Worm (Caenorhabditis elegans) whole organism, early embryonic: ENCODE measurements around the gene C04E7.5.

Experiments used
- F13C5.2 ChIP-seq: sonication (generic microtip); optimal IDR thresholded peaks from 2 replicates; lab custom pipeline; 2017; ENCODE audit warnings: mild to moderate bottlenecking, missing genetic modification characterization, inconsistent platforms, missing compliant biosample characterization
- aly-1 ChIP-seq: sonication (generic microtip); optimal IDR thresholded peaks from 2 replicates; lab custom pipeline; 2016; ENCODE audit warnings: missing genetic modification characterization, missing compliant biosample characterization
- ama-1 ChIP-seq: fragments of 150-350 bp; optimal IDR thresholded peaks from 2 replicates; lab custom pipeline; 2014
- ceh-13 ChIP-seq: fragments of 200-800 bp; sonication (Bioruptor generic); optimal IDR thresholded peaks from 2 replicates; lab custom pipeline; 2018; ENCODE audit warnings: mild to moderate bottlenecking, missing genetic modification characterization, missing compliant biosample characterization
- ceh-36 ChIP-seq: sonication (generic microtip); optimal IDR thresholded peaks from 2 replicates; lab custom pipeline; 2016; ENCODE audit warnings: missing genetic modification characterization, inconsistent platforms, missing compliant biosample characterization
- ets-7 ChIP-seq: sonication (generic microtip); optimal IDR thresholded peaks from 2 replicates; lab custom pipeline; 2016; ENCODE audit warnings: missing genotype, missing genetic modification characterization, missing compliant biosample characterization
- flt-1 ChIP-seq: fragments of 200-800 bp; sonication (Bioruptor generic); IDR thresholded peaks from 2 replicates; pipeline ENCODE4 v1.3.6; 2022; ENCODE audit warnings: missing genetic modification characterization, missing compliant biosample characterization
- hmbx-1 ChIP-seq: sonication (generic microtip); optimal IDR thresholded peaks from 2 replicates; lab custom pipeline; 2016; ENCODE audit warnings: mild to moderate bottlenecking, missing genetic modification characterization, missing compliant biosample characterization
- hmg-4 ChIP-seq: fragments of 200-800 bp; sonication (Bioruptor generic); optimal IDR thresholded peaks from 2 replicates; lab custom pipeline; 2018; ENCODE audit warnings: mild to moderate bottlenecking, missing genetic modification characterization, missing compliant biosample characterization
- hnd-1 ChIP-seq: sonication (generic microtip); optimal IDR thresholded peaks from 2 replicates; lab custom pipeline; 2016; ENCODE audit warnings: missing genetic modification characterization, missing compliant biosample characterization
- pes-1 ChIP-seq: fragments of 200-800 bp; sonication (Bioruptor generic); IDR thresholded peaks from 2 replicates; pipeline ENCODE4 v1.3.6; 2022; ENCODE audit warnings: missing genetic modification reagents, missing genetic modification characterization, missing compliant biosample characterization
- sea-1 ChIP-seq: fragments of 200-800 bp; sonication (Bioruptor generic); conservative IDR thresholded peaks from 2 replicates; pipeline ENCODE4 v1.3.6; 2022; ENCODE audit warnings: missing genetic modification characterization, missing compliant biosample characterization
- tbx-11 ChIP-seq: fragments of 200-800 bp; sonication (Bioruptor generic); IDR thresholded peaks from 2 replicates; pipeline ENCODE4 v1.3.6; 2022; ENCODE audit warnings: missing genetic modification characterization, missing compliant biosample characterization
- tra-4 ChIP-seq: sonication (generic microtip); optimal IDR thresholded peaks from 2 replicates; lab custom pipeline; 2017; ENCODE audit warnings: missing genetic modification characterization, missing compliant biosample characterization

DNA sequence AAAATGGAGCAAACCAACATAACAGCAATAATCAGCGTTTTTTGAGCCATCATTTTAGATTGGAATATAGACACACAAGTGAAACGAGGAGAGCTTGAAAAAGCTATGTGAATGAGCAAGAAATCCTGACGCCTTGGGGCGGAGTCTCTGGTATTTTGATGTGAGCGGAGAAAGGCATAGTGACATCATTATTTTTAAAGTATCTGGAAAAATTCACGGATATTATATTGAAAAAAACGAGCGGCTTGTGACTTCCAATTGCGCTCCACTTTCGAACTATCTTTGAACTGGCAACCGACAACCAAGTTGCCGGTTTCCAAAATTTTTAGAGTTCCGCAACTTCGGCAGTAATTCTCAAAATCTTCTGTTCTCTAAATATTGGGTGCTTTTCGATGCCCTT is 49.4 kb upstream of the C04E7.5 start, which contains the start of gene nlp-64:
- TF ChIP-seq ama-1 (lab: Kevin White, UChicago) (no peak), tra-4 (tag; lab: Kevin White, UChicago) (no peak), aly-1 (tag; lab: Kevin White, UChicago) (no peak), hnd-1 (tag; lab: Kevin White, UChicago) (no peak), ceh-13 (GFP tag; lab: Kevin White, UChicago) (no peak), hmbx-1 (no peak), hmg-4 (GFP tag; lab: Kevin White, UChicago) (no peak), tbx-11 (GFP tag; lab: Robert Waterston, UW) (no peak), ceh-36 (no peak), sea-1 (no peak), pes-1 (GFP tag; lab: Robert Waterston, UW) (no peak), flt-1 (GFP tag; lab: Robert Waterston, UW) (no peak), F13C5.2 (tag; lab: Kevin White, UChicago) (no peak), ets-7 (no peak)
